Worm (Caenorhabditis elegans): ENCODE results near the gene gcy-15.
"Not testable (repeated sequence)": the region's sequence is repeated elsewhere in the genome, so short reads cannot be mapped to it uniquely, and the experiment has no call there.

gcy-15 gene

ce11 chrII:3148404-3148803 is 48.5 kb downstream of the gcy-15 start:
- TF ChIP-seq nfyb-1 (GFP tag; IDR thresholded peaks at IDR 0.05) (no peak), unc-62 (GFP tag; optimal IDR thresholded peaks at IDR 0.05) (no peak), C17E4.6 (GFP tag; IDR thresholded peaks at IDR 0.05) (no peak), mes-4 (tag; optimal IDR thresholded peaks at IDR 0.05) (no peak), tbx-9 (tag; optimal IDR thresholded peaks at IDR 0.05; ENCODE audit: borderline replicate concordance) (no peak), Y79H2A.3 (GFP tag; conservative IDR thresholded peaks at IDR 0.05) (no peak), fkh-3 (tag; optimal IDR thresholded peaks at IDR 0.05) (no peak), ceh-27 (GFP tag; optimal IDR thresholded peaks at IDR 0.05) (no peak), snpc-4 (GFP tag; optimal IDR thresholded peaks at IDR 0.05) (no peak), snpc-4 (tag; optimal IDR thresholded peaks at IDR 0.05) (no peak), lsl-1 (GFP tag; optimal IDR thresholded peaks at IDR 0.05) (no peak), B0035.1 (tag; optimal IDR thresholded peaks at IDR 0.05) (no peak), ceh-58 (GFP tag; IDR thresholded peaks at IDR 0.05) (no peak), B0261.1 (tag; optimal IDR thresholded peaks at IDR 0.05) (no peak), snpc-1.1 (tag; optimal IDR thresholded peaks at IDR 0.05; ENCODE audit: insufficient read depth) (no peak), T07F8.4 (tag; optimal IDR thresholded peaks at IDR 0.05) (no peak), lin-26 (GFP tag; IDR thresholded peaks at IDR 0.05) (no peak), ceh-100 (GFP tag; IDR thresholded peaks at IDR 0.05) (no peak)

ce11 chrII:3145842-3146241 is 51.0 kb downstream of the gcy-15 start, which contains the start of gene T10D4.15:
Gene T10D4.15, plus strand, starts transcription at chrII:3146142.
- TF ChIP-seq hlh-26 (GFP tag; conservative IDR thresholded peaks at IDR 0.05): no peak
- TF ChIP-seq ccch-3 (GFP tag; optimal IDR thresholded peaks at IDR 0.05): no peak

DNA sequence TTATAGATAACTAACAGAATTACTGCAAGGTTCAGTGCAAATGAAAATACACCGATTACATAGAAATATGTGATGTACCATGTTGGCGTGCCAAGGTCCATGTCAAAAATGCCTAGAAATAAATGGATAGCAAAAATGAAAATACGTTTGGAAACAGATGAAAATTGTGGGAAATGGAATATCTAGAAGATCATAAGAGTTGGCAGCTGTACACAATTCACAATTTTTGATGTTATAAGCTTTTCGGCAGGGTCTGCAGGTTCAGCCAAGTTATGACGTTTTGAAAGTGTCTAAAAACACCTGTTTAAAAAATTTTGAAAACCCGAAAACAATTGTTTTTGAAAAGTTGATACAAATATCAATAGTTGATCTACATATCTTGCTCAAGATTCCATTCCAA is 52.3 kb downstream of the gcy-15 start, which contains the start of gene sri-43:
sri-43 (minus strand) TSS at position 101 of the 400 bp plus-strand sequence.
- not testable (repeated sequence) for TF ChIP-seq ZK185.1 (tag; optimal IDR thresholded peaks at IDR 0.05; ENCODE audit: poor library complexity, severe bottlenecking); F37B4.10 (GFP tag; IDR thresholded peaks at IDR 0.05); somi-1 (GFP tag; optimal IDR thresholded peaks at IDR 0.05)

DNA sequence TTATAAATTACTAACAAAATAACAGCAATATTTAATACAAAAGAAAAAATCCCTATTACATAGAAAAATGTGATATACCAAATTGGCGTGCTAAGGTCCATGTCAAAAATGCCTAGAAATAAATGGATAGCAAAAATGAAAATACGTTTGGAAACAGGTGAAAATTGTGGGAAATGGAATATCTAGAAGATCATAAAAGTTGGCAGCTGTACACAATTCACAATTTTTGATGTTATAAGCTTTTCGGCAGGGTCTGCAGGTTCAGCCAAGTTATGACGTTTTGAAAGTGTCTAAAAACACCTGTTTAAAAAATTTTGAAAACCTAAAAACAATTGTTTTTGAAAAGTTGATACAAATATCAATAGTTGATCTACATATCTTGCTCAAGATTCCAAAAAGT is 54.0 kb downstream of the gcy-15 start, which contains the start of gene sri-42:
sri-42 (minus strand) TSS at position 101 of the 400 bp plus-strand sequence.
- not testable (repeated sequence) for TF ChIP-seq Y67H2A.10 (GFP tag; conservative IDR thresholded peaks at IDR 0.05); hlh-12 (tag; optimal IDR thresholded peaks at IDR 0.05); ceh-58 (GFP tag; IDR thresholded peaks at IDR 0.05)
